Worm (Caenorhabditis elegans): ENCODE results near the gene C41H7.9.

DNA sequence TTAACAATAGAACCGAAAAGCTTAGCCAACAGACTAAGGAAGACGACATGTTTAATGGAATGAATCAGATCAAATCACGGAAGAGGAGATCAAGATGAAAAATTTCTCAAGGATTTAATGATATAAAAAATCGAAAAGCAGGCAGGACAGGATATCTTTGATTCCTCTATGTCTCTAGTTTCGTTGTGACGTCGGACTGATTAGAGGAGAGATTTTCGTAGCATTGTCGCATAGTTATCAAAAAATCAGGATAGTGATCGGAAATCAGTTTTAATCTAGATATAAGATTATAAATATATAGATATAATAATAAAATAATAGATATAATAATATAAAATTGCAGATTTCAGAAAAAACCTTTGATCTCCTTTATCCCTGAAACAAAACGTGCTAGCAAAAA lies 31.3 kb upstream of the C41H7.9 start, which contains the start of gene B0454.8:
- TF ChIP-seq pha-4 (tag; optimal IDR thresholded peaks at IDR 0.05): no peak
- TF ChIP-seq tbx-2 (tag; optimal IDR thresholded peaks at IDR 0.05): no peak
- no peak for TF ChIP-seq ceh-22 (tag; optimal IDR thresholded peaks at IDR 0.05)
- TF ChIP-seq madf-2 (tag; optimal IDR thresholded peaks at IDR 0.05): no peak
- TF ChIP-seq nfya-1 (tag; optimal IDR thresholded peaks at IDR 0.05): no peak
- TF ChIP-seq ahr-1 (tag; optimal IDR thresholded peaks at IDR 0.05): no peak
